Worm (Caenorhabditis elegans) whole organism, L3 larva: ENCODE results near the gene bath-29.

ENCODE experiments used
- ZK546.5 ChIP-seq: sonication (generic microtip); optimal IDR thresholded peaks from 2 replicates; lab custom pipeline; 2017; ENCODE audit warnings: missing biosample characterization, missing genetic modification characterization
- ama-1 ChIP-seq: fragments of 150-350 bp; optimal IDR thresholded peaks from 2 replicates; lab custom pipeline; 2018
- ceh-16 ChIP-seq: sonication (generic microtip); optimal IDR thresholded peaks from 2 replicates; lab custom pipeline; 2017; ENCODE audit warnings: missing biosample characterization, missing genetic modification characterization
- ceh-28 ChIP-seq: fragments of 150-350 bp; optimal IDR thresholded peaks from 2 replicates; lab custom pipeline; 2014; ENCODE audit warnings: missing biosample characterization, missing genetic modification reagents, missing genetic modification characterization
- ceh-82 ChIP-seq: fragments of 150-350 bp; optimal IDR thresholded peaks from 2 replicates; lab custom pipeline; 2014; ENCODE audit warnings: missing biosample characterization, missing genetic modification characterization
- daf-12 ChIP-seq: fragments of 150-350 bp; optimal IDR thresholded peaks from 2 replicates; lab custom pipeline; 2014; ENCODE audit warnings: missing biosample characterization, missing genetic modification reagents, missing genetic modification characterization
- egl-27 ChIP-seq: sonication (generic microtip); optimal IDR thresholded peaks from 4 replicates; lab custom pipeline; 2017; ENCODE audit warnings: missing biosample characterization, missing genetic modification reagents, missing genetic modification characterization
- elt-2 ChIP-seq: sonication (generic microtip); optimal IDR thresholded peaks from 2 replicates; lab custom pipeline; 2016; ENCODE audit warnings: missing genetic modification reagents, mild to moderate bottlenecking, missing genetic modification characterization, missing compliant biosample characterization
- eor-1 ChIP-seq, 2 experiments: fragments of 150-350 bp; optimal IDR thresholded peaks; 2 replicates each; lab custom pipeline; 2014 to 2018; ENCODE audit warnings: missing biosample characterization in 2 of 2, missing genetic modification characterization in 2 of 2
- fos-1 ChIP-seq: fragments of 150-350 bp; optimal IDR thresholded peaks from 2 replicates; lab custom pipeline; 2014; ENCODE audit warnings: missing biosample characterization, missing genetic modification characterization
- hmg-11 ChIP-seq: sonication (generic microtip); optimal IDR thresholded peaks from 2 replicates; lab custom pipeline; 2016; ENCODE audit warnings: missing genetic modification characterization, missing compliant biosample characterization
- lin-15B ChIP-seq: fragments of 150-350 bp; optimal IDR thresholded peaks from 2 replicates; lab custom pipeline; 2014; ENCODE audit warnings: missing biosample characterization, missing genetic modification characterization
- lin-39 ChIP-seq: fragments of 150-350 bp; optimal IDR thresholded peaks from 2 replicates; lab custom pipeline; 2018; ENCODE audit warnings: missing biosample characterization, missing genetic modification reagents, missing genetic modification characterization
- lsy-12 ChIP-seq: sonication (generic microtip); optimal IDR thresholded peaks from 2 replicates; lab custom pipeline; 2016; ENCODE audit warnings: mild to moderate bottlenecking, missing genetic modification characterization, missing compliant biosample characterization
- mdl-1 ChIP-seq: fragments of 150-350 bp; optimal IDR thresholded peaks from 2 replicates; lab custom pipeline; 2014; ENCODE audit warnings: missing biosample characterization, missing genetic modification characterization
- nhr-11 ChIP-seq: fragments of 150-350 bp; optimal IDR thresholded peaks from 2 replicates; lab custom pipeline; 2014; ENCODE audit warnings: missing biosample characterization, missing genetic modification characterization
- nhr-12 ChIP-seq: fragments of 150-350 bp; optimal IDR thresholded peaks from 2 replicates; lab custom pipeline; 2014; ENCODE audit warnings: missing biosample characterization, missing genetic modification characterization
- nhr-23 ChIP-seq: fragments of 150-350 bp; optimal IDR thresholded peaks from 2 replicates; lab custom pipeline; 2014; ENCODE audit warnings: missing biosample characterization, missing genetic modification reagents, missing genetic modification characterization
- nhr-237 ChIP-seq: fragments of 150-350 bp; optimal IDR thresholded peaks from 2 replicates; lab custom pipeline; 2014; ENCODE audit warnings: missing biosample characterization, missing genetic modification characterization
- nhr-25 ChIP-seq: sonication (generic microtip); optimal IDR thresholded peaks from 2 replicates; lab custom pipeline; 2017; ENCODE audit warnings: missing biosample characterization, missing genetic modification characterization
- nhr-28 ChIP-seq: fragments of 150-350 bp; optimal IDR thresholded peaks from 2 replicates; lab custom pipeline; 2014; ENCODE audit warnings: missing biosample characterization, missing genetic modification characterization
- nhr-67 ChIP-seq: fragments of 150-350 bp; optimal IDR thresholded peaks from 2 replicates; lab custom pipeline; 2014; ENCODE audit warnings: missing biosample characterization, missing genetic modification characterization
- nhr-76 ChIP-seq: fragments of 150-350 bp; sonication (generic microtip); optimal IDR thresholded peaks from 5 replicates; lab custom pipeline; 2014; ENCODE audit warnings: missing biosample characterization, missing genetic modification characterization
- nhr-77 ChIP-seq: fragments of 150-350 bp; optimal IDR thresholded peaks from 2 replicates; lab custom pipeline; 2014; ENCODE audit warnings: missing biosample characterization, missing genetic modification characterization
- pqm-1 ChIP-seq: fragments of 150-350 bp; optimal IDR thresholded peaks from 2 replicates; lab custom pipeline; 2017; ENCODE audit warnings: missing biosample characterization, missing genetic modification characterization, inconsistent platforms
- sea-2 ChIP-seq: fragments of 150-350 bp; sonication (generic microtip); optimal IDR thresholded peaks from 4 replicates; lab custom pipeline; 2014; ENCODE audit warnings: missing biosample characterization, missing genetic modification reagents, missing genetic modification characterization
- skn-1 ChIP-seq: fragments of 150-350 bp; optimal IDR thresholded peaks from 2 replicates; lab custom pipeline; 2014; ENCODE audit warnings: missing biosample characterization, missing genetic modification characterization
- snpc-4 ChIP-seq: fragments of 150-350 bp; optimal IDR thresholded peaks from 2 replicates; lab custom pipeline; 2014; ENCODE audit warnings: missing biosample characterization, missing genetic modification characterization
- tbx-2 ChIP-seq: sonication (generic microtip); optimal IDR thresholded peaks from 2 replicates; lab custom pipeline; 2016; ENCODE audit warnings: mild to moderate bottlenecking, missing genetic modification characterization, missing compliant biosample characterization
- unc-62 ChIP-seq: fragments of 150-350 bp; sonication (generic microtip); optimal IDR thresholded peaks from 4 replicates; lab custom pipeline; 2014; ENCODE audit warnings: missing biosample characterization, missing genetic modification reagents, missing genetic modification characterization
- zag-1 ChIP-seq: fragments of 150-350 bp; optimal IDR thresholded peaks from 2 replicates; lab custom pipeline; 2014; ENCODE audit warnings: missing biosample characterization, missing genetic modification characterization

Gene bath-29

ce11 chrII:3340251-3340650 lies 8.1 kb upstream of the bath-29 start, which contains the start of gene F14D2.5:
Gene F14D2.5, plus strand, starts transcription at chrII:3340551.
- TF ChIP-seq eor-1 (tag; optimal IDR thresholded peaks at IDR 0.05; lab: Kevin White, UChicago) (no peak), nhr-237 (no peak), lin-39 (tag; lab: Kevin White, UChicago) (no peak), ceh-16 (tag; lab: Kevin White, UChicago) (no peak), mdl-1 (tag; lab: Kevin White, UChicago) (no peak), unc-62 (no peak), hmg-11 (no peak), nhr-23 (tag; lab: Kevin White, UChicago) (no peak), nhr-76 (tag; lab: Kevin White, UChicago) (no peak), lin-15B (tag; lab: Kevin White, UChicago) (no peak), tbx-2 (no peak), daf-12 (no peak), nhr-28 (tag; lab: Kevin White, UChicago) (no peak), nhr-12 (tag; lab: Kevin White, UChicago) (no peak), nhr-67 (no peak), elt-2 (tag; lab: Kevin White, UChicago) (no peak), pqm-1 (tag; lab: Kevin White, UChicago) (no peak), snpc-4 (tag; lab: Kevin White, UChicago) (no peak)

ce11 chrII:3340818-3341217 lies 7.5 kb upstream of the bath-29 start:
- TF ChIP-seq nhr-77 = no peak
- TF ChIP-seq ama-1 = no peak
- no peak for TF ChIP-seq nhr-237
- no peak for TF ChIP-seq nhr-28 (tag; lab: Kevin White, UChicago)

ce11 chrII:3341989-3342388 lies 6.4 kb upstream of the bath-29 start, which contains the start of gene F14D2.11:
Gene F14D2.11, minus strand, starts transcription at chrII:3342089.
- no peak for TF ChIP-seq ceh-28

DNA sequence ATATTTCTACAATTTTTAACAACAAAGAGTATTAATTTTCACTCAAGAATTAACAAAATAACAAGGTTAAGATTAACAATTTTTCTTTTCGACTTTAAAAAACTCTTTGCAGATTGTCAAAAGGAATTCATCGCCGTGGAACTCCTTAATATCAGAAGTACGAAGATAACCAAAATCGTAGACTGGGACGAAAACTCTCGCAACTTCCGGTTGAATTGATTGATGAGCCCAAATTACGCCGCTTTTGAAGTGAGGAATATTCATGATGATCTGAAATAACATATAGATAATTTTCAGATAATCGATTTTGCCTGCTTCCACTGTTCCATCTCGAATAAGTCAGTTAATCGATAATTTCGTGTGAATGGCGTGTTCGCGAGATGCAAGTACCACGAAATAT lies 4.6 kb upstream of the bath-29 start, which contains the start of gene F14D2.15:
TSS of gene F14D2.15 (minus strand) at position 101 of the 400 bp plus-strand sequence.
- TF ChIP-seq ZK546.5 = no peak
- TF ChIP-seq, all 47 proteins: peak for 0

ce11 chrII:3344917-3345316 lies 3.4 kb upstream of the bath-29 start, which contains the start of gene bath-28:
Gene bath-28, minus strand, starts transcription at chrII:3344967.
- no peak for TF ChIP-seq sea-2
- TF ChIP-seq nhr-12 (tag; lab: Kevin White, UChicago) = no peak
- TF ChIP-seq zag-1 = no peak
- TF ChIP-seq lin-15B (tag; lab: Kevin White, UChicago) = no peak
- no peak for TF ChIP-seq unc-62
- no peak for TF ChIP-seq ceh-82
- TF ChIP-seq pqm-1 (tag; lab: Kevin White, UChicago) = no peak
- no peak for TF ChIP-seq lsy-12 (tag; lab: Kevin White, UChicago)
- no peak for TF ChIP-seq skn-1 (tag; lab: Kevin White, UChicago)
- no peak for TF ChIP-seq snpc-4 (tag; lab: Kevin White, UChicago)
- no peak for TF ChIP-seq nhr-11
- no peak for TF ChIP-seq tbx-2
- no peak for TF ChIP-seq nhr-67

- TF ChIP-seq ama-1 = no peak
These were observed 2.0 kb upstream of the bath-29 start, which contains the start of gene bath-30 for ce11 chrII:3346328-3346780. Gene bath-30, minus strand, starts transcription at chrII:3346378.

DNA sequence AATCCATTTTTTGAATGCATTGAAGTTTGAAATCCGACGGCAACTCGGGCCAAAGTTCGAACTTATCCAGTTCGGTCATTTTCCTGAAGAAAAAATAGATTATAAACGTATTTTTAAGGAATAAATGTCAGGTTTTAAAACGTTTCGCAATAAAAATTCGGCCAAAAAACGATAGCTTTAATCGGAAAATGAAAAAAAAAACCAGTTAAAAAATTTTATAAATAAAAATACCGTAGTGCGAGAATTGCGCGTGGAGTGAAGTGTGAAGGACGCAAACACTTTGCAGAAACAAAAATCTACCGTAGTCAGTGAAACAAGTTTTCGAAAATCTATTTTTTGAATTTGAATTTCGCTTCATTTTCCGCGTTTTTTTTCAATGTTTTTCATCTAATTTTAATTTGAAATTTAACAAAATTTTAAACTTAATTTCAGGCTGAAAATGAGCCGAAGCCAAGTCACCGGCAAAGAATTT lies 1.5 kb downstream of the bath-29 start, which contains the start of gene F14D2.8:
TSS of gene F14D2.8 (minus strand) at position 51 of the 472 bp plus-strand sequence.
- TF ChIP-seq nhr-25 (tag; lab: Kevin White, UChicago) = no peak
- TF ChIP-seq nhr-67 = no peak
- no peak for TF ChIP-seq nhr-12 (tag; lab: Kevin White, UChicago)
- TF ChIP-seq egl-27 (tag; lab: Kevin White, UChicago) = no peak
- no peak for TF ChIP-seq fos-1 (tag; lab: Kevin White, UChicago)
- no peak for TF ChIP-seq hmg-11
